Worm (Caenorhabditis elegans) whole organism, young adult: ENCODE measurements around the gene Y53G8AR.5.

ENCODE experiments used
- B0019.2 ChIP-seq: fragments of 200-800 bp; sonication (Bioruptor generic); conservative IDR thresholded peaks from 2 replicates; pipeline ENCODE4 v1.3.6; 2022; ENCODE audit warnings: missing genetic modification reagents, missing genetic modification characterization, missing compliant biosample characterization
- B0336.3 ChIP-seq: fragments of 200-800 bp; sonication (Bioruptor generic); IDR thresholded peaks from 2 replicates; pipeline ENCODE4 v1.3.6; 2022; ENCODE audit warnings: missing genetic modification characterization, missing compliant biosample characterization
- F10E7.11 ChIP-seq: sonication (generic microtip); optimal IDR thresholded peaks from 2 replicates; lab custom pipeline; 2017; ENCODE audit warnings: mild to moderate bottlenecking, missing genetic modification characterization, moderate library complexity, missing compliant biosample characterization
- F22D6.2 ChIP-seq: sonication (generic microtip); optimal IDR thresholded peaks from 2 replicates; lab custom pipeline; 2016; ENCODE audit warnings: mild to moderate bottlenecking, missing genetic modification characterization, missing compliant biosample characterization
- F23B12.7 ChIP-seq: sonication (generic microtip); optimal IDR thresholded peaks from 2 replicates; lab custom pipeline; 2017; ENCODE audit warnings: missing genetic modification characterization, mild to moderate bottlenecking, missing compliant biosample characterization, antibody characterized with exemption, moderate library complexity; ENCODE audit not compliant: insufficient read depth
- F33H1.4 ChIP-seq: fragments of 200-800 bp; sonication (Bioruptor generic); IDR thresholded peaks from 2 replicates; pipeline ENCODE4 v1.3.6; 2022; ENCODE audit warnings: missing genetic modification reagents, missing genetic modification characterization, missing compliant biosample characterization
- F39B2.1 ChIP-seq: fragments of 200-800 bp; sonication (Bioruptor generic); IDR thresholded peaks from 2 replicates; pipeline ENCODE4 v1.3.6; 2022; ENCODE audit warnings: missing genetic modification reagents, missing genetic modification characterization, missing compliant biosample characterization
- Y53G8AR.9 ChIP-seq: fragments of 200-800 bp; sonication (Bioruptor generic); conservative IDR thresholded peaks from 2 replicates; pipeline ENCODE4 v1.3.6; 2022; ENCODE audit warnings: missing genetic modification reagents, missing genetic modification characterization, missing compliant biosample characterization
- Y67H2A.10 ChIP-seq: fragments of 200-800 bp; sonication (Bioruptor generic); conservative IDR thresholded peaks from 2 replicates; pipeline ENCODE4 v1.3.6; 2022; ENCODE audit warnings: missing genetic modification reagents, missing genetic modification characterization, missing compliant biosample characterization
- Y95B8A.8 ChIP-seq: fragments of 200-800 bp; sonication (Bioruptor generic); IDR thresholded peaks from 2 replicates; pipeline ENCODE4 v1.3.6; 2022; ENCODE audit warnings: missing genetic modification reagents, missing genetic modification characterization, missing compliant biosample characterization
- ZK185.1 ChIP-seq: sonication (generic microtip); optimal IDR thresholded peaks from 2 replicates; lab custom pipeline; 2016; ENCODE audit warnings: mild to moderate bottlenecking, missing genetic modification characterization, missing compliant biosample characterization; ENCODE audit not compliant: poor library complexity, severe bottlenecking
- ama-1 ChIP-seq, 3 experiments: fragments of 150-350 bp in 1 of 3; sonication (generic microtip) in 2 of 3; optimal IDR thresholded peaks; 2 replicates each; lab custom pipeline; 2014 to 2018; ENCODE audit warnings: missing biosample characterization in 2 of 3, missing genetic modification characterization in 2 of 3, missing genetic modification reagents in 2 of 3
- aptf-2 ChIP-seq: fragments of 200-800 bp; sonication (Bioruptor generic); conservative IDR thresholded peaks from 2 replicates; pipeline ENCODE4 v1.3.6; 2022; ENCODE audit warnings: missing genetic modification reagents, missing genetic modification characterization, missing compliant biosample characterization
- attf-5 ChIP-seq: fragments of 200-800 bp; sonication (Bioruptor generic); optimal IDR thresholded peaks from 2 replicates; lab custom pipeline; 2018; ENCODE audit warnings: mild to moderate bottlenecking, missing genetic modification characterization, missing compliant biosample characterization
- cebp-1 ChIP-seq, 2 experiments: fragments of 200-800 bp in 1 of 2; sonication (Bioruptor generic) in 1 of 2; sonication (generic microtip) in 1 of 2; IDR thresholded peaks in 1 of 2; optimal IDR thresholded peaks in 1 of 2; 2 replicates each; pipeline versions ENCODE4 v1.3.6 to Lab custom; 2017 to 2022; ENCODE audit warnings: missing compliant biosample characterization in 2 of 2, missing genetic modification characterization in 2 of 2, mild to moderate bottlenecking in 1 of 2, missing genetic modification reagents in 1 of 2, moderate library complexity in 1 of 2
- cebp-2 ChIP-seq: fragments of 200-800 bp; sonication (Bioruptor generic); IDR thresholded peaks from 2 replicates; pipeline ENCODE4 v1.3.6; 2022; ENCODE audit warnings: missing genetic modification characterization, missing compliant biosample characterization
- ceh-27 ChIP-seq: fragments of 200-800 bp; sonication (Bioruptor generic); optimal IDR thresholded peaks from 2 replicates; lab custom pipeline; 2018; ENCODE audit warnings: mild to moderate bottlenecking, missing genetic modification characterization, moderate library complexity, missing compliant biosample characterization
- ceh-79 ChIP-seq: sonication (generic microtip); optimal IDR thresholded peaks from 2 replicates; lab custom pipeline; 2017; ENCODE audit warnings: mild to moderate bottlenecking, missing genetic modification characterization, missing compliant biosample characterization
- die-1 ChIP-seq: sonication (generic microtip); optimal IDR thresholded peaks from 2 replicates; lab custom pipeline; 2016; ENCODE audit warnings: missing genotype, mild to moderate bottlenecking, missing genetic modification characterization, missing compliant biosample characterization
- dpff-1 ChIP-seq: sonication (generic microtip); optimal IDR thresholded peaks from 2 replicates; lab custom pipeline; 2017; ENCODE audit warnings: mild to moderate bottlenecking, missing genetic modification characterization, missing compliant biosample characterization
- efl-1 ChIP-seq: fragments of 150-350 bp; optimal IDR thresholded peaks from 2 replicates; lab custom pipeline; 2014; ENCODE audit warnings: missing biosample characterization, missing genetic modification reagents, missing genetic modification characterization
- ets-4 ChIP-seq: fragments of 200-800 bp; sonication (Bioruptor generic); optimal IDR thresholded peaks from 2 replicates; lab custom pipeline; 2018; ENCODE audit warnings: mild to moderate bottlenecking, missing genetic modification characterization, missing compliant biosample characterization
- hlh-12 ChIP-seq: sonication (generic microtip); optimal IDR thresholded peaks from 2 replicates; lab custom pipeline; 2016; ENCODE audit warnings: missing genetic modification characterization, missing compliant biosample characterization
- hmg-1.2 ChIP-seq: fragments of 200-800 bp; sonication (Bioruptor generic); IDR thresholded peaks from 2 replicates; pipeline ENCODE4 v1.3.6; 2022; ENCODE audit warnings: missing genetic modification reagents, missing genetic modification characterization, missing compliant biosample characterization
- let-526 ChIP-seq: fragments of 200-800 bp; sonication (Bioruptor generic); IDR thresholded peaks from 2 replicates; pipeline ENCODE4 v1.3.6; 2022; ENCODE audit warnings: missing genetic modification reagents, missing genetic modification characterization, missing compliant biosample characterization
- lin-54 ChIP-seq: fragments of 200-800 bp; sonication (Bioruptor generic); optimal IDR thresholded peaks from 2 replicates; lab custom pipeline; 2018; ENCODE audit warnings: mild to moderate bottlenecking, missing genetic modification characterization, missing compliant biosample characterization
- madf-8 ChIP-seq: fragments of 200-800 bp; sonication (Bioruptor generic); conservative IDR thresholded peaks from 2 replicates; pipeline ENCODE4 v1.3.6; 2022; ENCODE audit warnings: missing genetic modification reagents, missing genetic modification characterization, missing compliant biosample characterization
- mes-4 ChIP-seq: sonication (generic microtip); optimal IDR thresholded peaks from 2 replicates; lab custom pipeline; 2016; ENCODE audit warnings: missing genotype, missing genetic modification characterization, missing compliant biosample characterization
- nfya-2 ChIP-seq: fragments of 200-800 bp; sonication (Bioruptor generic); IDR thresholded peaks from 2 replicates; pipeline ENCODE4 v1.3.6; 2022; ENCODE audit warnings: missing genetic modification reagents, missing genetic modification characterization, missing compliant biosample characterization
- nhr-179 ChIP-seq: sonication (generic microtip); optimal IDR thresholded peaks from 2 replicates; lab custom pipeline; 2016; ENCODE audit warnings: mild to moderate bottlenecking, missing genetic modification characterization, missing compliant biosample characterization
- nhr-27 ChIP-seq: fragments of 200-800 bp; sonication (Bioruptor generic); optimal IDR thresholded peaks from 2 replicates; lab custom pipeline; 2018; ENCODE audit warnings: mild to moderate bottlenecking, missing genetic modification characterization, moderate library complexity, missing compliant biosample characterization
- nhr-80 ChIP-seq: sonication (generic microtip); optimal IDR thresholded peaks from 2 replicates; lab custom pipeline; 2016; ENCODE audit warnings: missing genetic modification characterization, missing compliant biosample characterization
- rcor-1 ChIP-seq: fragments of 200-800 bp; sonication (Bioruptor generic); IDR thresholded peaks from 2 replicates; pipeline ENCODE4 v1.3.6; 2022; ENCODE audit warnings: missing genetic modification reagents, missing genetic modification characterization, missing compliant biosample characterization
- rpc-1 ChIP-seq, 2 experiments: fragments of 150-350 bp in 1 of 2; sonication (generic microtip) in 1 of 2; optimal IDR thresholded peaks; 2 replicates each; lab custom pipeline; 2014 to 2018; ENCODE audit warnings: missing biosample characterization in 1 of 2, missing genetic modification characterization in 1 of 2, missing genetic modification reagents in 1 of 2, missing genotype in 1 of 2
- snpc-1.3 ChIP-seq: sonication (generic microtip); optimal IDR thresholded peaks from 2 replicates; lab custom pipeline; 2017; ENCODE audit warnings: missing genetic modification characterization, mild to moderate bottlenecking, missing compliant biosample characterization, antibody characterized with exemption, moderate library complexity, missing genotype, missing genetic modification reagents; ENCODE audit not compliant: insufficient read depth
- snpc-4 ChIP-seq, 5 experiments: fragments of 150-350 bp in 1 of 5; sonication (generic microtip) in 4 of 5; optimal IDR thresholded peaks; 2 replicates each; lab custom pipeline; 2014 to 2018; ENCODE audit warnings: missing genetic modification characterization in 5 of 5, missing biosample characterization in 3 of 5, antibody characterized with exemption in 2 of 5, mild to moderate bottlenecking in 2 of 5, missing compliant biosample characterization in 2 of 5, missing genotype in 2 of 5, moderate library complexity in 2 of 5, missing genetic modification reagents in 1 of 5
- tbp1 ChIP-seq: fragments of 200-800 bp; sonication (Bioruptor generic); optimal IDR thresholded peaks from 2 replicates; lab custom pipeline; 2018; ENCODE audit warnings: mild to moderate bottlenecking, missing genetic modification characterization, missing compliant biosample characterization
- unc-130 ChIP-seq: sonication (generic microtip); optimal IDR thresholded peaks from 2 replicates; lab custom pipeline; 2016; ENCODE audit warnings: missing genetic modification reagents, missing genetic modification characterization, missing compliant biosample characterization
- unc-62 ChIP-seq: fragments of 150-350 bp; optimal IDR thresholded peaks from 2 replicates; lab custom pipeline; 2014; ENCODE audit warnings: missing biosample characterization, missing genetic modification reagents, missing genetic modification characterization
- xnd-1 ChIP-seq: sonication (generic microtip); optimal IDR thresholded peaks from 2 replicates; lab custom pipeline; 2016; ENCODE audit warnings: missing genotype, missing genetic modification reagents, missing genetic modification characterization, missing compliant biosample characterization
- zim-3 ChIP-seq: sonication (generic microtip); optimal IDR thresholded peaks from 2 replicates; lab custom pipeline; 2017; ENCODE audit warnings: mild to moderate bottlenecking, missing genetic modification characterization, moderate library complexity, missing compliant biosample characterization
- ztf-26 ChIP-seq: sonication (generic microtip); optimal IDR thresholded peaks from 2 replicates; lab custom pipeline; 2017; ENCODE audit warnings: missing genetic modification characterization, missing compliant biosample characterization
- ztf-6 ChIP-seq: fragments of 200-800 bp; sonication (Bioruptor generic); IDR thresholded peaks from 2 replicates; pipeline ENCODE4 v1.3.6; 2022; ENCODE audit warnings: missing genetic modification reagents, missing genetic modification characterization, missing compliant biosample characterization

The Y53G8AR.5 gene

ce11 chrIII:3307379-3307778, 10.1 kb downstream of the Y53G8AR.5 start:
- TF ChIP-seq unc-130 (GFP tag; lab: Kevin White, UChicago) (no peak), snpc-1.3 (tag; lab: Kevin White, UChicago) (no peak), die-1 (tag; lab: Kevin White, UChicago) (no peak), rpc-1 (optimal IDR thresholded peaks at IDR 0.05; lab: Kevin White, UChicago) (no peak), rpc-1 (tag; optimal IDR thresholded peaks at IDR 0.05; lab: Kevin White, UChicago) (no peak), F39B2.1 (no peak), ama-1 (optimal IDR thresholded peaks at IDR 0.05; lab: Kevin White, UChicago) (no peak), ama-1 (GFP tag; optimal IDR thresholded peaks at IDR 0.05; lab: Kevin White, UChicago) (no peak), Y53G8AR.9 (GFP tag; lab: Robert Waterston, UW) (no peak), ceh-79 (tag; lab: Kevin White, UChicago) (no peak), lin-54 (GFP tag; lab: Kevin White, UChicago) (no peak), cebp-1 (GFP tag; IDR thresholded peaks at IDR 0.05; lab: Robert Waterston, UW) (no peak), cebp-1 (tag; optimal IDR thresholded peaks at IDR 0.05; lab: Kevin White, UChicago) (peak; percentile 11), nhr-27 (tag; lab: Kevin White, UChicago) (no peak), ztf-26 (no peak), xnd-1 (tag; lab: Kevin White, UChicago) (no peak), tbp1 (GFP tag; lab: Kevin White, UChicago) (no peak), F33H1.4 (GFP tag; lab: Robert Waterston, UW) (no peak), attf-5 (GFP tag; lab: Kevin White, UChicago) (peak; percentile 35), nhr-179 (tag; lab: Kevin White, UChicago) (no peak)

ce11 chrIII:3308940-3309339, 11.7 kb downstream of the Y53G8AR.5 start:
- TF ChIP-seq hmg-1.2 (GFP tag; lab: Robert Waterston, UW) (peak; percentile 49; the same call in 1 of the 2 replicates), Y67H2A.10 (GFP tag; lab: Robert Waterston, UW) (no peak)
- TF ChIP-seq, all 124 proteins: peak for 1

ce11 chrIII:3309700-3310099, 12.4 kb downstream of the Y53G8AR.5 start:
- TF ChIP-seq B0336.3 (GFP tag; lab: Robert Waterston, UW) (no peak), ceh-79 (tag; lab: Kevin White, UChicago) (no peak), hlh-12 (tag; lab: Kevin White, UChicago) (no peak), mes-4 (tag; lab: Kevin White, UChicago) (no peak), rcor-1 (no peak), unc-62 (no peak), efl-1 (GFP tag; lab: Kevin White, UChicago) (peak; percentile 25), F22D6.2 (tag; lab: Kevin White, UChicago) (no peak), ets-4 (GFP tag; lab: Kevin White, UChicago) (no peak), madf-8 (GFP tag; lab: Robert Waterston, UW) (0 out of 2 replicates have a peak, but pooled peaks have one; percentile 11), F23B12.7 (tag; lab: Kevin White, UChicago) (no peak), unc-130 (GFP tag; lab: Kevin White, UChicago) (no peak), ZK185.1 (no peak), nfya-2 (no peak), snpc-4 (GFP tag; optimal IDR thresholded peaks at IDR 0.05; lab: Kevin White, UChicago) (no peak), snpc-4 (tag; optimal IDR thresholded peaks at IDR 0.05; lab: Kevin White, UChicago) (no peak), F33H1.4 (GFP tag; lab: Robert Waterston, UW) (no peak), lin-54 (GFP tag; lab: Kevin White, UChicago) (peak; percentile 48), B0019.2 (GFP tag; lab: Robert Waterston, UW) (no peak), F39B2.1 (no peak), let-526 (no peak), zim-3 (tag; lab: Kevin White, UChicago) (no peak), cebp-2 (GFP tag; lab: Robert Waterston, UW) (no peak), aptf-2 (GFP tag; lab: Robert Waterston, UW) (no peak), ceh-27 (GFP tag; lab: Kevin White, UChicago) (no peak), Y67H2A.10 (GFP tag; lab: Robert Waterston, UW) (no peak), ztf-6 (no peak), F10E7.11 (tag; lab: Kevin White, UChicago) (no peak), nhr-80 (no peak), Y95B8A.8 (no peak), dpff-1 (tag; lab: Kevin White, UChicago) (no peak)
